Worm (Caenorhabditis elegans) whole organism, mixed stage, embryonic: Measurements from ENCODE around the gene C27F2.6.

ENCODE experiments used
- M03D4.4 ChIP-seq: sonication (generic microtip); optimal IDR thresholded peaks from 2 replicates; lab custom pipeline; 2017; ENCODE audit warnings: mild to moderate bottlenecking, missing genetic modification characterization, missing compliant biosample characterization
- blmp-1 ChIP-seq: fragments of 150-350 bp; optimal IDR thresholded peaks from 2 replicates; lab custom pipeline; 2014; ENCODE audit warnings: missing biosample characterization, missing genetic modification characterization
- ceh-83 ChIP-seq: fragments of 200-800 bp; sonication (Bioruptor generic); optimal IDR thresholded peaks from 2 replicates; lab custom pipeline; 2018; ENCODE audit warnings: mild to moderate bottlenecking, missing genetic modification characterization, missing compliant biosample characterization
- ces-1 ChIP-seq: fragments of 150-350 bp; optimal IDR thresholded peaks from 2 replicates; lab custom pipeline; 2014; ENCODE audit warnings: missing biosample characterization, missing genetic modification reagents, missing genetic modification characterization
- elt-3 ChIP-seq: fragments of 150-350 bp; optimal IDR thresholded peaks from 2 replicates; lab custom pipeline; 2014; ENCODE audit warnings: missing biosample characterization, missing genetic modification characterization
- lin-32 ChIP-seq: fragments of 200-800 bp; sonication (Bioruptor generic); optimal IDR thresholded peaks from 2 replicates; lab custom pipeline; 2018; ENCODE audit warnings: mild to moderate bottlenecking, missing genetic modification characterization, missing compliant biosample characterization
- nhr-2 ChIP-seq: fragments of 150-350 bp; optimal IDR thresholded peaks from 2 replicates; lab custom pipeline; 2014; ENCODE audit warnings: missing biosample characterization, missing genetic modification characterization
- nhr-237 ChIP-seq: fragments of 150-350 bp; optimal IDR thresholded peaks from 2 replicates; lab custom pipeline; 2014; ENCODE audit warnings: missing biosample characterization, missing genetic modification characterization
- nhr-76 ChIP-seq: sonication (generic microtip); optimal IDR thresholded peaks from 2 replicates; lab custom pipeline; 2017; ENCODE audit warnings: missing biosample characterization, missing genetic modification characterization
- snpc-4 ChIP-seq: fragments of 150-350 bp; optimal IDR thresholded peaks from 2 replicates; lab custom pipeline; 2014; ENCODE audit warnings: missing biosample characterization, missing genetic modification characterization
- sptf-1 ChIP-seq: sonication (generic microtip); optimal IDR thresholded peaks from 2 replicates; lab custom pipeline; 2017; ENCODE audit warnings: mild to moderate bottlenecking, missing genetic modification characterization, moderate library complexity, missing compliant biosample characterization
- unc-39 ChIP-seq: fragments of 150-350 bp; optimal IDR thresholded peaks from 2 replicates; lab custom pipeline; 2014; ENCODE audit warnings: missing biosample characterization, missing genetic modification characterization
- ztf-11 ChIP-seq: fragments of 150-350 bp; optimal IDR thresholded peaks from 2 replicates; lab custom pipeline; 2014; ENCODE audit warnings: missing biosample characterization, missing genetic modification characterization

DNA sequence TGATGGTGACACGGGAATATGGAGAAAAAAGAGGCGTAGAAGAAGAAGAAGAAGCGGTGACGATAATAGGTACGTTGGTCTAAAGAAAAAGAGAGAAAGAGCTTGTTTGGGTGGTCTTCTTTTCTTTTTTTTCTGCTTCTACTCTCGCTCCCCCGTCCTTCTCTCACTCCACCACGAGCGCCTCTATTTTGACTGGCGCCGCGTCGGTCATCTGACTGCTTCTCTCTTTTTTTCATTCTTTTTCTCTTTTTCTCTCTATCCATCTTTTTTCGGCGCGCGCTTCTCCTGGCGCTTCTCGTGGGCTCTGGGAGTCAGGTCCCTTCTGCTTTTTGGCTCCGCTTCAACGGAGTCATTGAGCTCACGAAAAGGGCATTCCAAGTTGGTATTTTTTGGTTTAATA lies 29.9 kb downstream of the C27F2.6 start:
- TF ChIP-seq lin-32 (GFP tag; lab: Kevin White, UChicago): no peak
- TF ChIP-seq blmp-1 (tag; lab: Kevin White, UChicago): no peak
- no peak for TF ChIP-seq nhr-2 (tag; lab: Kevin White, UChicago)
- TF ChIP-seq ceh-83 (GFP tag; lab: Kevin White, UChicago): no peak
- no peak for TF ChIP-seq elt-3 (tag; lab: Kevin White, UChicago)
- no peak for TF ChIP-seq sptf-1 (tag; lab: Kevin White, UChicago)
- no peak for TF ChIP-seq ztf-11
- no peak for TF ChIP-seq snpc-4 (tag; lab: Kevin White, UChicago)
- no peak for TF ChIP-seq M03D4.4 (tag; lab: Kevin White, UChicago)
- no peak for TF ChIP-seq nhr-237
- TF ChIP-seq nhr-76 (tag; lab: Kevin White, UChicago): no peak
- TF ChIP-seq ces-1 (GFP tag; lab: Kevin White, UChicago): no peak
- no peak for TF ChIP-seq unc-39 (tag; lab: Kevin White, UChicago)
